Fruit fly (Drosophila melanogaster) whole organism, prepupa: ENCODE measurements around the gene CG5157.

Experiments used
- CG10669 ChIP-seq: fragments of 200-800 bp; sonication (Bioruptor generic); optimal IDR thresholded peaks from 3 replicates; lab custom pipeline; 2018; ENCODE audit warnings: missing biosample characterization, mild to moderate bottlenecking, missing genetic modification characterization, moderate library complexity
- CG11294 ChIP-seq: fragments of 200-800 bp; sonication (Bioruptor generic); IDR thresholded peaks from 2 replicates; pipeline ENCODE4 v1.3.6; 2022; ENCODE audit warnings: missing biosample characterization, missing genetic modification characterization
- CG11762 ChIP-seq: fragments of 200-800 bp; sonication (Bioruptor generic); optimal IDR thresholded peaks from 3 replicates; lab custom pipeline; 2016; ENCODE audit warnings: missing biosample characterization, missing genetic modification characterization; ENCODE audit not compliant: insufficient read depth
- CG15336 ChIP-seq: fragments of 200-800 bp; sonication (Bioruptor generic); IDR thresholded peaks from 2 replicates; pipeline ENCODE4 v1.3.6; 2022; ENCODE audit warnings: missing biosample characterization, missing genetic modification characterization
- CG1621 ChIP-seq: fragments of 200-800 bp; sonication (Bioruptor generic); optimal IDR thresholded peaks from 3 replicates; lab custom pipeline; 2018; ENCODE audit warnings: missing biosample characterization, mild to moderate bottlenecking, missing genetic modification characterization
- CG16779 ChIP-seq: fragments of 200-800 bp; sonication (Bioruptor generic); optimal IDR thresholded peaks from 3 replicates; lab custom pipeline; 2017; ENCODE audit warnings: missing biosample characterization, mild to moderate bottlenecking, missing genetic modification characterization
- CG3032 ChIP-seq: fragments of 200-800 bp; optimal IDR thresholded peaks from 2 replicates; lab custom pipeline; 2019; ENCODE audit warnings: missing biosample characterization, mild to moderate bottlenecking, missing genetic modification characterization, moderate library complexity
- CG31627 ChIP-seq: fragments of 200-800 bp; sonication (Bioruptor generic); optimal IDR thresholded peaks from 3 replicates; lab custom pipeline; 2016; ENCODE audit warnings: missing biosample characterization, missing genetic modification characterization
- CG32006 ChIP-seq: fragments of 200-800 bp; sonication (Bioruptor generic); optimal IDR thresholded peaks from 3 replicates; lab custom pipeline; 2017; ENCODE audit warnings: missing biosample characterization, mild to moderate bottlenecking, missing genetic modification characterization
- CG6163 ChIP-seq: fragments of 200-800 bp; sonication (Bioruptor generic); IDR thresholded peaks from 3 replicates; pipeline ENCODE4 v1.3.6; 2022; ENCODE audit warnings: missing biosample characterization, missing genetic modification characterization
- CG6276 ChIP-seq: fragments of 200-800 bp; sonication (Bioruptor generic); optimal IDR thresholded peaks from 2 replicates; lab custom pipeline; 2017; ENCODE audit warnings: missing biosample characterization, mild to moderate bottlenecking, missing genetic modification characterization
- CG8119 ChIP-seq: fragments of 200-800 bp; sonication (Bioruptor generic); IDR thresholded peaks from 3 replicates; pipeline ENCODE4 v1.3.6; 2022; ENCODE audit warnings: missing biosample characterization, missing genetic modification characterization
- CG8632 ChIP-seq: fragments of 200-800 bp; sonication (Bioruptor generic); optimal IDR thresholded peaks from 3 replicates; lab custom pipeline; 2016; ENCODE audit warnings: missing biosample characterization, missing genetic modification characterization
- Eip78C ChIP-seq: fragments of 200-800 bp; sonication (Bioruptor generic); peaks from one replicate; lab custom pipeline; 2016; ENCODE audit warnings: missing biosample characterization, missing genetic modification characterization
- Eip93F ChIP-seq: fragments of 200-800 bp; sonication (Bioruptor generic); optimal IDR thresholded peaks from 2 replicates; lab custom pipeline; 2016; ENCODE audit warnings: missing biosample characterization, mild to moderate bottlenecking, missing genetic modification characterization
- Ets96B ChIP-seq: fragments of 200-800 bp; optimal IDR thresholded peaks from 2 replicates; lab custom pipeline; 2019; ENCODE audit warnings: missing biosample characterization, mild to moderate bottlenecking, missing genetic modification characterization, moderate library complexity
- Gug ChIP-seq: fragments of 200-800 bp; sonication (Bioruptor generic); IDR thresholded peaks from 2 replicates; pipeline ENCODE4 v1.3.6; 2022; ENCODE audit warnings: missing biosample characterization, missing genetic modification characterization
- Hr39 ChIP-seq: fragments of 200-800 bp; sonication (Bioruptor generic); optimal IDR thresholded peaks from 2 replicates; lab custom pipeline; 2016; ENCODE audit warnings: missing biosample characterization, missing genetic modification characterization
- Hr4 ChIP-seq: fragments of 200-800 bp; sonication (Bioruptor generic); optimal IDR thresholded peaks from 3 replicates; lab custom pipeline; 2016; ENCODE audit warnings: missing biosample characterization, missing genetic modification characterization
- Lpt ChIP-seq: fragments of 200-800 bp; sonication (Bioruptor generic); optimal IDR thresholded peaks from 3 replicates; lab custom pipeline; 2016; ENCODE audit warnings: missing biosample characterization, missing genetic modification characterization
- Met ChIP-seq: fragments of 200-800 bp; sonication (Bioruptor generic); optimal IDR thresholded peaks from 3 replicates; lab custom pipeline; 2016; ENCODE audit warnings: missing biosample characterization, missing genetic modification characterization
- OdsH ChIP-seq: fragments of 200-800 bp; sonication (Bioruptor generic); optimal IDR thresholded peaks from 3 replicates; lab custom pipeline; 2016; ENCODE audit warnings: missing biosample characterization, missing genetic modification characterization
- Sox102F ChIP-seq: fragments of 200-800 bp; sonication (Bioruptor generic); optimal IDR thresholded peaks from 2 replicates; lab custom pipeline; 2016; ENCODE audit warnings: missing biosample characterization, mild to moderate bottlenecking, missing genetic modification characterization
- cyc ChIP-seq: fragments of 200-800 bp; sonication (Bioruptor generic); optimal IDR thresholded peaks from 3 replicates; lab custom pipeline; 2016; ENCODE audit warnings: missing biosample characterization, missing genetic modification characterization
- dac ChIP-seq: fragments of 200-800 bp; sonication (Bioruptor generic); optimal IDR thresholded peaks from 2 replicates; lab custom pipeline; 2017; ENCODE audit warnings: missing biosample characterization, mild to moderate bottlenecking, missing genetic modification characterization
- dsx ChIP-seq: fragments of 200-800 bp; optimal IDR thresholded peaks from 3 replicates; lab custom pipeline; 2019; ENCODE audit warnings: missing biosample characterization, mild to moderate bottlenecking, missing genetic modification characterization, moderate library complexity; ENCODE audit not compliant: poor library complexity, severe bottlenecking
- eg ChIP-seq: fragments of 200-800 bp; sonication (Bioruptor generic); IDR thresholded peaks from 3 replicates; pipeline ENCODE4 v1.3.6; 2022; ENCODE audit warnings: missing biosample characterization, missing genetic modification characterization
- esn ChIP-seq: fragments of 200-800 bp; sonication (Bioruptor generic); optimal IDR thresholded peaks from 2 replicates; lab custom pipeline; 2016; ENCODE audit warnings: missing biosample characterization, mild to moderate bottlenecking, missing genetic modification characterization, moderate library complexity
- fd85E ChIP-seq: fragments of 200-800 bp; sonication (Bioruptor generic); optimal IDR thresholded peaks from 3 replicates; lab custom pipeline; 2016; ENCODE audit warnings: missing biosample characterization, missing genetic modification characterization
- pdm3 ChIP-seq: fragments of 200-800 bp; sonication (Bioruptor generic); optimal IDR thresholded peaks from 3 replicates; lab custom pipeline; 2016; ENCODE audit warnings: missing biosample characterization, missing genetic modification characterization
- salr ChIP-seq, 2 experiments: fragments of 200-800 bp; sonication (Bioruptor generic); optimal IDR thresholded peaks; 3 replicates each; lab custom pipeline; 2016 to 2018; ENCODE audit warnings: missing biosample characterization in 2 of 2, missing genetic modification characterization in 2 of 2, mild to moderate bottlenecking in 1 of 2
- svp ChIP-seq: fragments of 200-800 bp; sonication (Bioruptor generic); peaks from one replicate; lab custom pipeline; 2016; ENCODE audit warnings: missing biosample characterization, missing genetic modification characterization
- topi ChIP-seq: fragments of 200-800 bp; sonication (Bioruptor generic); optimal IDR thresholded peaks from 3 replicates; lab custom pipeline; 2016; ENCODE audit warnings: missing biosample characterization, missing genetic modification characterization
- vri ChIP-seq: fragments of 200-800 bp; sonication (Bioruptor generic); optimal IDR thresholded peaks from 3 replicates; lab custom pipeline; 2016; ENCODE audit warnings: missing biosample characterization, mild to moderate bottlenecking, missing genetic modification characterization

CG5157 gene

dm6 chr3L:16157251-16158190, 19.8 kb upstream of the CG5157 start (continued):
- peak; percentile 41 for TF ChIP-seq CG11762 (GFP tag; lab: Kevin White, UChicago)
- TF ChIP-seq CG8632 (GFP tag; lab: Kevin White, UChicago), result peak; percentile 33
- peak; percentile 37 for TF ChIP-seq CG31627 (GFP tag; lab: Kevin White, UChicago)
- TF ChIP-seq Eip93F (GFP tag; lab: Kevin White, UChicago), result no peak
- TF ChIP-seq CG6163, result peak; percentile 51; the same call in 1 of the 3 replicates
- TF ChIP-seq topi (GFP tag; lab: Kevin White, UChicago), result peak; percentile 42
- no peak for TF ChIP-seq Sox102F
- TF ChIP-seq Gug, result peak; percentile 61
- TF ChIP-seq CG16779, result peak; percentile 52
- TF ChIP-seq OdsH (GFP tag; lab: Kevin White, UChicago), result peak; percentile 56
- peak; percentile 38 for TF ChIP-seq Met (GFP tag; lab: Kevin White, UChicago)
- peak; percentile 21 for TF ChIP-seq Lpt
- no peak for TF ChIP-seq CG1621 (tag; lab: Kevin White, UChicago)
- TF ChIP-seq eg (GFP tag; lab: Robert Waterston, UW), result peak; percentile 40; the same call in 2 of the 3 replicates
- peak; percentile 52; the same call in 1 of the 2 replicates for TF ChIP-seq CG11294 (GFP tag; lab: Robert Waterston, UW)
- TF ChIP-seq pdm3 (GFP tag; lab: Kevin White, UChicago), result peak; percentile 57
- TF ChIP-seq cyc (GFP tag; lab: Kevin White, UChicago), result peak; percentile 11
- TF ChIP-seq vri (GFP tag; lab: Kevin White, UChicago), result no peak
- TF ChIP-seq CG10669 (GFP tag; lab: Kevin White, UChicago), result peak; percentile 47
- peak in 1 of 2 experiments; percentile 71 for TF ChIP-seq salr (GFP tag; optimal IDR thresholded peaks at IDR 0.05; lab: Kevin White, UChicago)
- peak; percentile 9 for TF ChIP-seq dsx (GFP tag; lab: Kevin White, UChicago)
- TF ChIP-seq Hr4 (GFP tag; lab: Kevin White, UChicago), result peak; percentile 77
- peak; percentile 40 for TF ChIP-seq esn (GFP tag; lab: Kevin White, UChicago)
- peak; percentile 28 for TF ChIP-seq Ets96B (tag; lab: Kevin White, UChicago)
- TF ChIP-seq Eip78C (GFP tag; lab: Kevin White, UChicago), result peak; percentile 90
- peak; percentile 39 for TF ChIP-seq Hr39 (GFP tag; lab: Kevin White, UChicago)
- no peak for TF ChIP-seq dac

dm6 chr3L:16156788-16157208, 19.1 kb upstream of the CG5157 start:
- TF ChIP-seq CG8119 (GFP tag; lab: Robert Waterston, UW) (peak; percentile 51; the same call in 2 of the 3 replicates), CG15336 (GFP tag; lab: Robert Waterston, UW) (peak; percentile 48), eg (GFP tag; lab: Robert Waterston, UW) (peak; percentile 67; the same call in 2 of the 3 replicates), vri (GFP tag; lab: Kevin White, UChicago) (no peak), CG3032 (tag; lab: Kevin White, UChicago) (no peak), CG6276 (GFP tag; lab: Kevin White, UChicago) (peak; percentile 42)
- TF ChIP-seq, all 60 proteins: peak for 4

dm6 chr3L:16155547-16155946, 17.9 kb upstream of the CG5157 start:
- no peak for TF ChIP-seq CG6276 (GFP tag; lab: Kevin White, UChicago)
- TF ChIP-seq svp (GFP tag; lab: Kevin White, UChicago), result peak; percentile 38
- TF ChIP-seq Eip78C (GFP tag; lab: Kevin White, UChicago), result peak; percentile 28
- TF ChIP-seq CG10669 (GFP tag; lab: Kevin White, UChicago), result no peak
- TF ChIP-seq fd85E (GFP tag; lab: Kevin White, UChicago), result no peak
- no peak for TF ChIP-seq cyc (GFP tag; lab: Kevin White, UChicago)

dm6 chr3L:16153650-16154049, 16.0 kb upstream of the CG5157 start:
- TF ChIP-seq Eip78C (GFP tag; lab: Kevin White, UChicago), result peak; percentile 62
- TF ChIP-seq Met (GFP tag; lab: Kevin White, UChicago), result peak; percentile 18
- TF ChIP-seq vri (GFP tag; lab: Kevin White, UChicago), result peak; percentile 47
- no peak for TF ChIP-seq CG32006
- TF ChIP-seq, all 60 proteins: peak for 3
